Worm (Caenorhabditis elegans) whole organism, L2 larva: ENCODE data around the gene T14G12.11.

ENCODE experiments used
- egl-27 ChIP-seq: sonication (generic microtip); optimal IDR thresholded peaks from 3 replicates; lab custom pipeline; 2017; ENCODE audit warnings: missing biosample characterization, missing genetic modification reagents, missing genetic modification characterization
- fos-1 ChIP-seq: fragments of 150-350 bp; optimal IDR thresholded peaks from 2 replicates; lab custom pipeline; 2014; ENCODE audit warnings: missing biosample characterization, missing genetic modification characterization
- lin-13 ChIP-seq: fragments of 150-350 bp; optimal IDR thresholded peaks from 2 replicates; lab custom pipeline; 2014; ENCODE audit warnings: missing biosample characterization, missing genetic modification reagents, missing genetic modification characterization
- lin-39 ChIP-seq: fragments of 150-350 bp; optimal IDR thresholded peaks from 2 replicates; lab custom pipeline; 2014; ENCODE audit warnings: missing biosample characterization, missing genetic modification reagents, missing genetic modification characterization
- lsy-2 ChIP-seq, 2 experiments: fragments of 150-350 bp in 1 of 2; sonication (generic microtip) in 1 of 2; optimal IDR thresholded peaks; 2 replicates each; lab custom pipeline; 2014 to 2017; ENCODE audit warnings: missing biosample characterization in 2 of 2, missing genetic modification characterization in 2 of 2
- nhr-11 ChIP-seq: fragments of 150-350 bp; optimal IDR thresholded peaks from 2 replicates; lab custom pipeline; 2014; ENCODE audit warnings: missing biosample characterization, missing genetic modification characterization
- nhr-129 ChIP-seq: fragments of 150-350 bp; optimal IDR thresholded peaks from 2 replicates; lab custom pipeline; 2014; ENCODE audit warnings: missing biosample characterization, missing genetic modification characterization
- nhr-23 ChIP-seq: fragments of 150-350 bp; optimal IDR thresholded peaks from 2 replicates; lab custom pipeline; 2014; ENCODE audit warnings: missing biosample characterization, missing genetic modification reagents, missing genetic modification characterization
- nhr-237 ChIP-seq: fragments of 150-350 bp; optimal IDR thresholded peaks from 2 replicates; lab custom pipeline; 2014; ENCODE audit warnings: missing biosample characterization, missing genetic modification characterization
- snpc-4 ChIP-seq: fragments of 150-350 bp; optimal IDR thresholded peaks from 2 replicates; lab custom pipeline; 2014; ENCODE audit warnings: missing biosample characterization, missing genetic modification characterization
- ztf-4 ChIP-seq: fragments of 150-350 bp; optimal IDR thresholded peaks from 2 replicates; lab custom pipeline; 2014; ENCODE audit warnings: missing biosample characterization, missing genetic modification characterization

DNA sequence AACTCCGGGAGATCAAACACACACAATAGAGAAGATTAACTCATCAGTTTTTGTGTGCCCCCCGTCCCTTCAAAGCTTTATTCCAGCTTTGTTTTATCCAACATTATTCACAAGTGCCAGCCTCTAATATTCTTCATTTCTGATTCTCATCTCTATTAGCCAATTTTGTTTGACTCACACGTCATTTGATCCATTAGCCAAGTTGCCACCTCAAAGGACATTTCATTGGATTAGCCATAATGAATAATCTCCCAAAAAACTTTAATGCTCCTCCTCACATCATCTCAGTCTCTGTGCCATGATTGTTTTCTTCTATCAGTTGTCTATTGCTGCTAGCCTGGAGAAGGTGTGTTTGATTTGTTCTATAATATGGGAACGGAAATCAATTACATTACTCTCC, 36.9 kb downstream of the T14G12.11 start:
- TF ChIP-seq nhr-23 (tag; lab: Kevin White, UChicago) (no peak), egl-27 (tag; lab: Kevin White, UChicago) (no peak), lin-39 (tag; lab: Kevin White, UChicago) (no peak), nhr-237 (tag; lab: Kevin White, UChicago) (no peak), snpc-4 (no peak), fos-1 (no peak), lsy-2 (tag; optimal IDR thresholded peaks at IDR 0.05; lab: Kevin White, UChicago) (no peak), nhr-11 (tag; lab: Kevin White, UChicago) (no peak), lin-13 (no peak), ztf-4 (tag; lab: Kevin White, UChicago) (no peak), nhr-129 (tag; lab: Kevin White, UChicago) (no peak)
